ENCODE assay signal across 1 fruit fly cellular context in the genomic region with DNA sequence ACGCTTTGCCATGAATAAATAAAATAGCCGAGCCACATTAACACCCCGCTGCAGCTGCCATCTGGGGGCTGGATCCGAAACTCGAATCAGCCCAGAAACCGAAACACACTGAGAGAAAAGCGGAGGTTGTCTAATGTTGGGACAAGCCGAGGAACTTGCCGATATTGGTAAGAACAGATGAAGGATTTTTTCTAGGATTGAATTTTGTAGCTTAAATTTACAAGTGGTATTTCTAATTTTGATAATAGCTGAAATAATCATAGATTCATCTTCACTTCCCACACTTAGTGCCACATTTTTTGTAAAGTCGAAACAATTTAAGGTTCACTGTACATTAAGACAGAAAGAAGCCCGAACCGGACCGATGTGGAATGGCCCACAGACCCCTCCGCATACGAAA.
TF ChIP-seq lines count a peak whose summit lies in the region.

No protein-coding gene starts in this region.

TF ChIP-seq in whole organism, prepupa, 60 proteins besides CTCF, POLR2A, EP300 and RAD21 (continued from another document):
- no peak for TF ChIP-seq CG10669 (GFP tag; optimal IDR thresholded peaks at IDR 0.05; lab: Kevin White, UChicago)
- no peak for TF ChIP-seq esn (GFP tag; optimal IDR thresholded peaks at IDR 0.05; lab: Kevin White, UChicago)
- peak; percentile 57 for TF ChIP-seq Gug (GFP tag; IDR thresholded peaks at IDR 0.05; lab: Robert Waterston, UW)
- no peak for TF ChIP-seq Met (GFP tag; optimal IDR thresholded peaks at IDR 0.05; lab: Kevin White, UChicago)
- TF ChIP-seq CG11902 (GFP tag; optimal IDR thresholded peaks at IDR 0.05; lab: Kevin White, UChicago), result no peak
TF ChIP-seq in whole organism, prepupa: peak in this region for 27.
